Fruit fly (Drosophila melanogaster) whole organism, prepupa: ENCODE data around the gene CG31445.
A peak's percentile ranks its signal among the peaks of the same experiment; 100 is the strongest.

Source experiments
- Blimp-1 ChIP-seq: fragments of 200-800 bp; sonication (Bioruptor generic); optimal IDR thresholded peaks from 3 replicates; lab custom pipeline; 2017; ENCODE audit warnings: missing biosample characterization, missing genetic modification characterization, mild to moderate bottlenecking, moderate library complexity, missing genetic modification reagents
- CG10631 ChIP-seq: fragments of 200-800 bp; sonication (Bioruptor generic); optimal IDR thresholded peaks from 2 replicates; lab custom pipeline; 2016; ENCODE audit warnings: missing biosample characterization, missing genetic modification characterization
- CG11294 ChIP-seq: fragments of 200-800 bp; sonication (Bioruptor generic); IDR thresholded peaks from 2 replicates; pipeline ENCODE4 v1.3.6; 2022; ENCODE audit warnings: missing biosample characterization, missing genetic modification characterization
- CG15336 ChIP-seq: fragments of 200-800 bp; sonication (Bioruptor generic); IDR thresholded peaks from 2 replicates; pipeline ENCODE4 v1.3.6; 2022; ENCODE audit warnings: missing biosample characterization, missing genetic modification characterization
- CG1621 ChIP-seq: fragments of 200-800 bp; sonication (Bioruptor generic); optimal IDR thresholded peaks from 3 replicates; lab custom pipeline; 2018; ENCODE audit warnings: missing biosample characterization, mild to moderate bottlenecking, missing genetic modification characterization
- CG31627 ChIP-seq: fragments of 200-800 bp; sonication (Bioruptor generic); optimal IDR thresholded peaks from 3 replicates; lab custom pipeline; 2016; ENCODE audit warnings: missing biosample characterization, missing genetic modification characterization
- CG32006 ChIP-seq: fragments of 200-800 bp; sonication (Bioruptor generic); optimal IDR thresholded peaks from 3 replicates; lab custom pipeline; 2017; ENCODE audit warnings: missing biosample characterization, mild to moderate bottlenecking, missing genetic modification characterization
- CG3919 ChIP-seq: fragments of 200-800 bp; sonication (Bioruptor generic); optimal IDR thresholded peaks from 3 replicates; lab custom pipeline; 2016; ENCODE audit warnings: missing biosample characterization, missing genetic modification characterization
- CG4318 ChIP-seq: fragments of 200-800 bp; sonication (Bioruptor generic); optimal IDR thresholded peaks from 3 replicates; lab custom pipeline; 2017; ENCODE audit warnings: missing biosample characterization, mild to moderate bottlenecking, missing genetic modification characterization
- CG6163 ChIP-seq: fragments of 200-800 bp; sonication (Bioruptor generic); IDR thresholded peaks from 3 replicates; pipeline ENCODE4 v1.3.6; 2022; ENCODE audit warnings: missing biosample characterization, missing genetic modification characterization
- CG6792 ChIP-seq: fragments of 200-800 bp; sonication (Bioruptor generic); optimal IDR thresholded peaks from 3 replicates; lab custom pipeline; 2016; ENCODE audit warnings: missing biosample characterization, missing genetic modification characterization
- CG6854 ChIP-seq: fragments of 200-800 bp; sonication (Bioruptor generic); optimal IDR thresholded peaks from 2 replicates; lab custom pipeline; 2017; ENCODE audit warnings: missing biosample characterization, mild to moderate bottlenecking, missing genetic modification characterization
- CG8319 ChIP-seq: fragments of 200-800 bp; sonication (Bioruptor generic); optimal IDR thresholded peaks from 3 replicates; lab custom pipeline; 2016; ENCODE audit warnings: missing biosample characterization, missing genetic modification characterization
- CG8632 ChIP-seq: fragments of 200-800 bp; sonication (Bioruptor generic); optimal IDR thresholded peaks from 3 replicates; lab custom pipeline; 2016; ENCODE audit warnings: missing biosample characterization, missing genetic modification characterization
- Eip75B ChIP-seq: fragments of 200-800 bp; sonication (Bioruptor generic); optimal IDR thresholded peaks from 3 replicates; lab custom pipeline; 2016; ENCODE audit warnings: missing biosample characterization, missing genetic modification characterization
- Eip78C ChIP-seq: fragments of 200-800 bp; sonication (Bioruptor generic); peaks from one replicate; lab custom pipeline; 2016; ENCODE audit warnings: missing biosample characterization, missing genetic modification characterization
- Eip93F ChIP-seq: fragments of 200-800 bp; sonication (Bioruptor generic); optimal IDR thresholded peaks from 2 replicates; lab custom pipeline; 2016; ENCODE audit warnings: missing biosample characterization, mild to moderate bottlenecking, missing genetic modification characterization
- Ets21C ChIP-seq: fragments of 200-800 bp; sonication (Bioruptor generic); optimal IDR thresholded peaks from 3 replicates; lab custom pipeline; 2016; ENCODE audit warnings: missing biosample characterization, missing genetic modification characterization
- Ets96B ChIP-seq: fragments of 200-800 bp; optimal IDR thresholded peaks from 2 replicates; lab custom pipeline; 2019; ENCODE audit warnings: missing biosample characterization, mild to moderate bottlenecking, missing genetic modification characterization, moderate library complexity
- Gug ChIP-seq: fragments of 200-800 bp; sonication (Bioruptor generic); IDR thresholded peaks from 2 replicates; pipeline ENCODE4 v1.3.6; 2022; ENCODE audit warnings: missing biosample characterization, missing genetic modification characterization
- Hr38 ChIP-seq: sonication (Bioruptor generic); optimal IDR thresholded peaks from 2 replicates; lab custom pipeline; 2016; ENCODE audit warnings: missing biosample characterization, missing genetic modification characterization
- Hr39 ChIP-seq: fragments of 200-800 bp; sonication (Bioruptor generic); optimal IDR thresholded peaks from 2 replicates; lab custom pipeline; 2016; ENCODE audit warnings: missing biosample characterization, missing genetic modification characterization
- Met ChIP-seq: fragments of 200-800 bp; sonication (Bioruptor generic); optimal IDR thresholded peaks from 3 replicates; lab custom pipeline; 2016; ENCODE audit warnings: missing biosample characterization, missing genetic modification characterization
- Smox ChIP-seq: fragments of 200-800 bp; sonication (Bioruptor generic); optimal IDR thresholded peaks from 3 replicates; lab custom pipeline; 2016; ENCODE audit warnings: missing biosample characterization, missing genetic modification characterization
- cyc ChIP-seq: fragments of 200-800 bp; sonication (Bioruptor generic); optimal IDR thresholded peaks from 3 replicates; lab custom pipeline; 2016; ENCODE audit warnings: missing biosample characterization, missing genetic modification characterization
- dac ChIP-seq: fragments of 200-800 bp; sonication (Bioruptor generic); optimal IDR thresholded peaks from 2 replicates; lab custom pipeline; 2017; ENCODE audit warnings: missing biosample characterization, mild to moderate bottlenecking, missing genetic modification characterization
- dsx ChIP-seq: fragments of 200-800 bp; optimal IDR thresholded peaks from 3 replicates; lab custom pipeline; 2019; ENCODE audit warnings: missing biosample characterization, mild to moderate bottlenecking, missing genetic modification characterization, moderate library complexity; ENCODE audit not compliant: poor library complexity, severe bottlenecking
- eg ChIP-seq: fragments of 200-800 bp; sonication (Bioruptor generic); IDR thresholded peaks from 3 replicates; pipeline ENCODE4 v1.3.6; 2022; ENCODE audit warnings: missing biosample characterization, missing genetic modification characterization
- esn ChIP-seq: fragments of 200-800 bp; sonication (Bioruptor generic); optimal IDR thresholded peaks from 2 replicates; lab custom pipeline; 2016; ENCODE audit warnings: missing biosample characterization, mild to moderate bottlenecking, missing genetic modification characterization, moderate library complexity
- fd59A ChIP-seq: fragments of 200-800 bp; sonication (Bioruptor generic); optimal IDR thresholded peaks from 2 replicates; lab custom pipeline; 2017; ENCODE audit warnings: missing biosample characterization, mild to moderate bottlenecking, missing genetic modification characterization, missing genetic modification reagents
- fd85E ChIP-seq: fragments of 200-800 bp; sonication (Bioruptor generic); optimal IDR thresholded peaks from 3 replicates; lab custom pipeline; 2016; ENCODE audit warnings: missing biosample characterization, missing genetic modification characterization
- fkh ChIP-seq: fragments of 200-800 bp; sonication (Bioruptor generic); optimal IDR thresholded peaks from 3 replicates; lab custom pipeline; 2017; ENCODE audit warnings: missing biosample characterization, mild to moderate bottlenecking, missing genetic modification characterization, moderate library complexity
- salr ChIP-seq, 2 experiments: fragments of 200-800 bp; sonication (Bioruptor generic); optimal IDR thresholded peaks; 3 replicates each; lab custom pipeline; 2016 to 2018; ENCODE audit warnings: missing biosample characterization in 2 of 2, missing genetic modification characterization in 2 of 2, mild to moderate bottlenecking in 1 of 2
- spab ChIP-seq: fragments of 200-800 bp; sonication (Bioruptor generic); optimal IDR thresholded peaks from 2 replicates; lab custom pipeline; 2017; ENCODE audit warnings: missing biosample characterization, mild to moderate bottlenecking, missing genetic modification characterization, missing genetic modification reagents
- ss ChIP-seq, 2 experiments: fragments of 200-800 bp; sonication (Bioruptor generic); optimal IDR thresholded peaks; 2 replicates in 1 of 2; 3 replicates in 1 of 2; lab custom pipeline; 2017 to 2018; ENCODE audit warnings: mild to moderate bottlenecking in 2 of 2, missing biosample characterization in 2 of 2, missing genetic modification characterization in 2 of 2, moderate library complexity in 1 of 2
- svp ChIP-seq: fragments of 200-800 bp; sonication (Bioruptor generic); peaks from one replicate; lab custom pipeline; 2016; ENCODE audit warnings: missing biosample characterization, missing genetic modification characterization
- vri ChIP-seq: fragments of 200-800 bp; sonication (Bioruptor generic); optimal IDR thresholded peaks from 3 replicates; lab custom pipeline; 2016; ENCODE audit warnings: missing biosample characterization, mild to moderate bottlenecking, missing genetic modification characterization

CG31445 gene

dm6 chr3R:29269204-29269603 lies 24.6 kb upstream of the CG31445 start:
- no peak for TF ChIP-seq CG6163 (GFP tag; lab: Robert Waterston, UW)
- no peak for TF ChIP-seq fd85E (GFP tag; lab: Kevin White, UChicago)
- TF ChIP-seq CG6792 (GFP tag; lab: Kevin White, UChicago): no peak
- no peak for TF ChIP-seq Eip93F (GFP tag; lab: Kevin White, UChicago)
- TF ChIP-seq svp (GFP tag; lab: Kevin White, UChicago): peak; percentile 54
- TF ChIP-seq CG1621 (tag; lab: Kevin White, UChicago): no peak
- peak; percentile 21 to 37 for TF ChIP-seq ss (GFP tag; optimal IDR thresholded peaks at IDR 0.05; lab: Kevin White, UChicago)
- TF ChIP-seq CG3919 (GFP tag; lab: Kevin White, UChicago): no peak
- peak; percentile 24 for TF ChIP-seq Eip78C (GFP tag; lab: Kevin White, UChicago)
- TF ChIP-seq CG15336 (GFP tag; lab: Robert Waterston, UW): no peak
- TF ChIP-seq CG6854 (GFP tag; lab: Kevin White, UChicago): no peak
- TF ChIP-seq Ets96B (tag; lab: Kevin White, UChicago): peak; percentile 7
- no peak for TF ChIP-seq eg

- no peak for TF ChIP-seq Hr38
- TF ChIP-seq svp (GFP tag; lab: Kevin White, UChicago): no peak
- TF ChIP-seq salr (GFP tag; optimal IDR thresholded peaks at IDR 0.05; lab: Kevin White, UChicago): no peak
- TF ChIP-seq CG4318: no peak
- no peak for TF ChIP-seq CG1621 (tag; lab: Kevin White, UChicago)
- peak; percentile 39 for TF ChIP-seq fkh (GFP tag; lab: Kevin White, UChicago)
These were observed 23.4 kb upstream of the CG31445 start for dm6 chr3R:29268062-29268461.

- TF ChIP-seq svp (GFP tag; lab: Kevin White, UChicago) (peak; percentile 54), CG8319 (GFP tag; lab: Kevin White, UChicago) (no peak), Eip93F (GFP tag; lab: Kevin White, UChicago) (no peak), eg (no peak), Gug (GFP tag; lab: Robert Waterston, UW) (no peak), Eip78C (GFP tag; lab: Kevin White, UChicago) (peak; percentile 5), Hr38 (no peak), cyc (no peak), CG31627 (GFP tag; lab: Kevin White, UChicago) (no peak)
These were observed 22.0 kb upstream of the CG31445 start for dm6 chr3R:29266607-29267006.

- TF ChIP-seq Hr39 (GFP tag; lab: Kevin White, UChicago): peak; percentile 7
- TF ChIP-seq CG6163 (GFP tag; lab: Robert Waterston, UW): no peak
- TF ChIP-seq CG31627 (GFP tag; lab: Kevin White, UChicago): peak; percentile 8
- TF ChIP-seq esn (GFP tag; lab: Kevin White, UChicago): peak; percentile 22
- peak; percentile 50 for TF ChIP-seq svp (GFP tag; lab: Kevin White, UChicago)
- TF ChIP-seq Met (GFP tag; lab: Kevin White, UChicago): peak; percentile 14
- TF ChIP-seq cyc: no peak
These were observed 20.4 kb upstream of the CG31445 start for dm6 chr3R:29265075-29265474.

dm6 chr3R:29263264-29263663 lies 18.6 kb upstream of the CG31445 start:
- TF ChIP-seq vri (GFP tag; lab: Kevin White, UChicago) (no peak), CG6854 (GFP tag; lab: Kevin White, UChicago) (no peak), fd59A (GFP tag; lab: Kevin White, UChicago) (no peak)

dm6 chr3R:29262481-29262880 lies 17.9 kb upstream of the CG31445 start:
- TF ChIP-seq Hr38 (no peak), dac (no peak), fd85E (GFP tag; lab: Kevin White, UChicago) (no peak), CG8319 (GFP tag; lab: Kevin White, UChicago) (no peak), Ets21C (GFP tag; lab: Kevin White, UChicago) (no peak), spab (GFP tag; lab: Kevin White, UChicago) (no peak), dsx (GFP tag; lab: Kevin White, UChicago) (no peak), Eip75B (GFP tag; lab: Kevin White, UChicago) (no peak), CG32006 (GFP tag; lab: Kevin White, UChicago) (no peak), CG4318 (no peak), CG11294 (GFP tag; lab: Robert Waterston, UW) (no peak), Eip93F (GFP tag; lab: Kevin White, UChicago) (no peak), CG15336 (GFP tag; lab: Robert Waterston, UW) (no peak), Smox (no peak), CG10631 (no peak), CG8632 (GFP tag; lab: Kevin White, UChicago) (no peak), Eip78C (GFP tag; lab: Kevin White, UChicago) (no peak), Blimp-1 (GFP tag; lab: Kevin White, UChicago) (no peak)
